Fruit fly (Drosophila melanogaster): Measurements from ENCODE around the gene Coa8.
A peak's percentile ranks its signal among the peaks of the same experiment; 100 is the strongest.

Gene Coa8

DNA sequence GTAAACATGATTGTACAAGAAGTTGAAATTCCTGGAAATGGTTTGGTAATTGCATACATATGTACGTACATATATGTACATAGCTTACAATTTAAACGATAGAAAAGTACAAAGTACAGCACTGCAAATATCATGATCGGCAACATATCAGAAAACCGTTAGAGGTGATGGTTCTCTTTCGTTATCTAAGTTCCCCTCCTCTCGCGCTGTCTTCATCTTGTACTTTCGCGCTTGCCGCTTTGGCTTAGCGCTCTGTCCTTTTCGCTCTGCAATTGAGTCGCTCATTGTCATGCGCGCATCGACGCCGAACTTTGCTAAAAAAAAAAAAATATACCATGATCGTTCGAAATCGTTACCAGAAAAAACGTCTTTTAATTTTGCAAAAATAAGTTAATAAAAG, 23.9 kb downstream of the Coa8 start:
- TF ChIP-seq Clk (GFP tag; optimal IDR thresholded peaks at IDR 0.05), result no peak
- no peak for TF ChIP-seq CG7045 (GFP tag; optimal IDR thresholded peaks at IDR 0.05)
- TF ChIP-seq bab1 (GFP tag; optimal IDR thresholded peaks at IDR 0.05), result peak; percentile 0
- TF ChIP-seq CG12768 (GFP tag; optimal IDR thresholded peaks at IDR 0.05), result no peak
- TF ChIP-seq CG33017 (tag; optimal IDR thresholded peaks at IDR 0.05), result no peak
- peak; percentile 61 for TF ChIP-seq ovo (GFP tag; optimal IDR thresholded peaks at IDR 0.05)
- peak; percentile 97 for TF ChIP-seq pad (GFP tag; optimal IDR thresholded peaks at IDR 0.05)
- no peak for TF ChIP-seq Crg-1 (GFP tag; optimal IDR thresholded peaks at IDR 0.05)
- no peak for TF ChIP-seq CG5204 (GFP tag; optimal IDR thresholded peaks at IDR 0.05)
- TF ChIP-seq CG11617 (GFP tag; optimal IDR thresholded peaks at IDR 0.05), result no peak
- TF ChIP-seq CG1620 (GFP tag; optimal IDR thresholded peaks at IDR 0.05), result no peak
- TF ChIP-seq tj (GFP tag; optimal IDR thresholded peaks at IDR 0.05), result no peak
- TF ChIP-seq CG14711 (tag; optimal IDR thresholded peaks at IDR 0.05), result no peak
- no peak for TF ChIP-seq Mnt (GFP tag; optimal IDR thresholded peaks at IDR 0.05)
- no peak for TF ChIP-seq kay (GFP tag; ENCODE audit: borderline replicate concordance)
- no peak for TF ChIP-seq cnc (optimal IDR thresholded peaks at IDR 0.05)
- TF ChIP-seq cic (GFP tag; optimal IDR thresholded peaks at IDR 0.05), result no peak
- TF ChIP-seq CG7101 (tag; optimal IDR thresholded peaks at IDR 0.05), result no peak
- TF ChIP-seq Hr96 (GFP tag; optimal IDR thresholded peaks at IDR 0.05), result no peak
- no peak for TF ChIP-seq toe (GFP tag; optimal IDR thresholded peaks at IDR 0.05)

DNA sequence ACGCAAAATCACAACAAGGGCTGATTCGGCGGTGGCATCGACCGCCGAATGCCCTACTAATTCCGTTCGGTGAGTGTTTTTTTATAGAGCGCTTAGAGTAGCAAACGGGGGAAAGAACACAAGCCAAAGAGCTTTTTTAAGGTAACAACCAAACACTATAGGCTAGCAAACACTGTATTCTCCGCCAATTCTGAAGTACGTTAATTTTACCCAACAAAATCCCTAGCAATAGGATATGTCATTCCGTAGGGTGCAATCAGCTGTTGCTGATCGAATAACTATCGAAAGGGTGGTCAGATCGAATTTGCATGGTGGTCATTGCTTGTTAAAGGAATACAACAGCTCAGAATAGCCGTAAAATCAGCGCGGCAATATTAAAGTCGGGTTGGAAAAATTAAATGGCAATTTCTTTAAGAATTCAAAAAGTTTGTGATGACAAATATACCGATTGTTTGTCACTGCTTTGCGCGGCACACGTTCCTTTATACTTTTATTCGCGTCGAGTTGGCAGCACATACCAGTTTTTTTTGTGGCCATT, 27.7 kb downstream of the Coa8 start, which contains the start of gene mip130:
Gene mip130 (plus strand): TSS at position 513 of the 538 bp plus-strand sequence.
- TF ChIP-seq cnc (optimal IDR thresholded peaks at IDR 0.05) (no peak), CG33017 (tag; optimal IDR thresholded peaks at IDR 0.05) (peak; percentile 42), pad (GFP tag; optimal IDR thresholded peaks at IDR 0.05) (peak; percentile 46), bab1 (GFP tag; optimal IDR thresholded peaks at IDR 0.05) (peak; percentile 79), cic (GFP tag; optimal IDR thresholded peaks at IDR 0.05) (no peak), toe (GFP tag; optimal IDR thresholded peaks at IDR 0.05) (peak; percentile 51), CG14711 (tag; optimal IDR thresholded peaks at IDR 0.05) (peak; percentile 70), Crg-1 (GFP tag; optimal IDR thresholded peaks at IDR 0.05) (peak; percentile 55), CG7045 (GFP tag; optimal IDR thresholded peaks at IDR 0.05) (peak; percentile 17), CG7101 (tag; optimal IDR thresholded peaks at IDR 0.05) (peak; percentile 83), ovo (GFP tag; optimal IDR thresholded peaks at IDR 0.05) (peak; percentile 46), kay (GFP tag; ENCODE audit: borderline replicate concordance) (no peak), CG1620 (GFP tag; optimal IDR thresholded peaks at IDR 0.05) (peak; percentile 50), tj (GFP tag; optimal IDR thresholded peaks at IDR 0.05) (peak; percentile 57), CG11617 (GFP tag; optimal IDR thresholded peaks at IDR 0.05) (peak; percentile 81), Hr96 (GFP tag; optimal IDR thresholded peaks at IDR 0.05) (peak; percentile 78), CG5204 (GFP tag; optimal IDR thresholded peaks at IDR 0.05) (peak; percentile 25), Mnt (GFP tag; optimal IDR thresholded peaks at IDR 0.05) (peak; percentile 67), CG12768 (GFP tag; optimal IDR thresholded peaks at IDR 0.05) (peak; percentile 75), Clk (GFP tag; optimal IDR thresholded peaks at IDR 0.05) (no peak)

DNA sequence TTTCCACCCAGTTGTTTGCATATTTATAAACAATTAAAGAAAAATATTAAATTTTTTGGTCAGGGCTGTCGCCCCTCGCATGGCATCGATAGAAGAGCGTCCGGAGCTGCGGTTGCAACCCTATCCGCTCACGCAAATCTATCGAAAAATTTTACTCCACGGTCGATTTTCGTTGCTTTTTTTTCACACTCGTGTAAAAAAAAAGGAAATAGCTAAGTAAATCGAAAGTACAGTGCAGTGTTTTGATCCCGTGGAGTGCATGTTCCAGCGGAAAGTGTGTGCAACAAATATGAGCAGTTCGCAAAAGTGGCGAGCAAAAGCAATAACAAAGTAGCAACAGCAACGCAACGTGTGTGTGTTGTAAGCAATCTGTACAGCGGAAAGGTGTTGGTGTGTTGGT, 28.7 kb downstream of the Coa8 start, which contains the start of the genes Edem1 and Rbcn-3B:
Gene Edem1 (minus strand): TSS at position 71 of the 400 bp plus-strand sequence.
Gene Rbcn-3B (plus strand): TSS at position 164 of the 400 bp plus-strand sequence.
- TF ChIP-seq CG12768 (GFP tag; optimal IDR thresholded peaks at IDR 0.05), result peak; percentile 7
- no peak for TF ChIP-seq Hr96 (GFP tag; optimal IDR thresholded peaks at IDR 0.05)
- no peak for TF ChIP-seq CG7045 (GFP tag; optimal IDR thresholded peaks at IDR 0.05)
- TF ChIP-seq CG33017 (tag; optimal IDR thresholded peaks at IDR 0.05), result no peak
- no peak for TF ChIP-seq CG1620 (GFP tag; optimal IDR thresholded peaks at IDR 0.05)
- peak; percentile 70 for TF ChIP-seq Mnt (GFP tag; optimal IDR thresholded peaks at IDR 0.05)
- TF ChIP-seq tj (GFP tag; optimal IDR thresholded peaks at IDR 0.05), result no peak
- peak; percentile 97 for TF ChIP-seq CG14711 (tag; optimal IDR thresholded peaks at IDR 0.05)
- no peak for TF ChIP-seq cic (GFP tag; optimal IDR thresholded peaks at IDR 0.05)
- TF ChIP-seq CG5204 (GFP tag; optimal IDR thresholded peaks at IDR 0.05), result no peak
- TF ChIP-seq ovo (GFP tag; optimal IDR thresholded peaks at IDR 0.05), result no peak
- no peak for TF ChIP-seq CG11617 (GFP tag; optimal IDR thresholded peaks at IDR 0.05)
- no peak for TF ChIP-seq Crg-1 (GFP tag; optimal IDR thresholded peaks at IDR 0.05)
- TF ChIP-seq CG7101 (tag; optimal IDR thresholded peaks at IDR 0.05), result no peak
- no peak for TF ChIP-seq kay (GFP tag; ENCODE audit: borderline replicate concordance)
- TF ChIP-seq Clk (GFP tag; optimal IDR thresholded peaks at IDR 0.05), result no peak
- peak; percentile 48 for TF ChIP-seq bab1 (GFP tag; optimal IDR thresholded peaks at IDR 0.05)

DNA sequence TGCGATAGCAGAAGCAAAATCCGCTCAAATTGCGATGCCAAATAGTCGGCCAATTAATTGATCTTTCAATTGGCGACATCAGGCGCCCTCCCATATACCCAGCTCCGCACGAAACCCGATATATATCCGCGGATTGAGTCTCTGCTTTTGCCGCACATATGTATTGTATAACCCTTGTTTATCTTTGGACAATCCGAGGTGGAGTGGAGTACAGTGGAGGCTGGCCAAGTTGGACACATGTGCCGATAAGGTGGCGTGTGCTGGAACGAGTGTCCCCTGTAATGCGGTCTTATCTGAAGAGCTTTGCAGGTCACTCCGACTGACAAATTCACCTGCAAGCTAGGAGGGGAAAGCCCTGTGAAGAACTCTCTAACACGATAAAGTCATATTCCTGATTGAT, 29.5 kb downstream of the Coa8 start:
- peak; percentile 23 for TF ChIP-seq pad (GFP tag; optimal IDR thresholded peaks at IDR 0.05)
- no peak for TF ChIP-seq CG5204 (GFP tag; optimal IDR thresholded peaks at IDR 0.05)
- TF ChIP-seq Mnt (GFP tag; optimal IDR thresholded peaks at IDR 0.05), result peak; percentile 28
- TF ChIP-seq cic (GFP tag; optimal IDR thresholded peaks at IDR 0.05), result peak; percentile 20

DNA sequence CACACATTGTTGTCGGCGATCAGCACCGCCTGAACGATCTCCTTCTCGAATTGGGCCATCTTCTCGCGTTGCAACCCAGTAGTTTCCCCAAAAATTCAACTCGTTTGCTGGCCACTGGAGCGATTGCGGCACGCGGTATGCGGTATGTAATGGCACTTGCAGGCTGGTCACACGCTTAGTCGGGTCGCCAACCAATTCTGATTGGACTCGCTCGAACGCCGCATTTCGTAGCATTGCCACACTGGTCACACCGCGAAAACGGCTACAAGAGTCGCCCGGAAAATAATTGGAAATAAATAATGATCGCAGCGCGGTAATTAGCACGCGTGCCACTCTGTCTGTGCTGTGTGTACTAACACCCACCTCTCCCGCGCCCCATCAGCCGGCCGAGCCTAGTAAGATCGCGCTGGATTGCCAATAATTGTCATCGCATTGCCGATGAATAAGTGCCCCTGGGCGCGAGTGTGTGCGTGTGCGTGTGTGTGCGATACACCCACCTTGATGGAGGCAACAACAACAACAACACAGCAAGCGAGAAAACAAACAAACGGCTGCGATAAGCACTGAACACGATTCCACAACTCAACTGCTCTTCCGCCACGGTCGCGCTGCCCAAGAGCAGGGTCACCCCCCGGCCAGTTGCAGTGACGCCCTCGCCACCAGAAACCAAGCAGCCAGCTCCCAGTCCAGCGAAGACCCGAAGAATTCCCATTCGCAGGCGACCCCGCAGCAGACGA, 42.9 kb downstream of the Coa8 start, which contains the start of the genes eIF2Bepsilon and Ocrl:
Gene eIF2Bepsilon (minus strand): TSS at position 110 of the 737 bp plus-strand sequence.
Gene Ocrl (plus strand): TSS at position 217 of the 737 bp plus-strand sequence.
- TF ChIP-seq cic (GFP tag; optimal IDR thresholded peaks at IDR 0.05) (peak; percentile 38), CG7101 (tag; optimal IDR thresholded peaks at IDR 0.05) (peak; percentile 15), Mnt (GFP tag; optimal IDR thresholded peaks at IDR 0.05) (peak; percentile 66), pad (GFP tag; optimal IDR thresholded peaks at IDR 0.05) (peak; percentile 13), CG12768 (GFP tag; optimal IDR thresholded peaks at IDR 0.05) (no peak), tj (GFP tag; optimal IDR thresholded peaks at IDR 0.05) (no peak), toe (GFP tag; optimal IDR thresholded peaks at IDR 0.05) (no peak), CG11617 (GFP tag; optimal IDR thresholded peaks at IDR 0.05) (no peak), bab1 (GFP tag; optimal IDR thresholded peaks at IDR 0.05) (peak; percentile 38), CG1620 (GFP tag; optimal IDR thresholded peaks at IDR 0.05) (peak; percentile 25), CG14711 (tag; optimal IDR thresholded peaks at IDR 0.05) (peak; percentile 58)
